Fruit fly (Drosophila melanogaster) S2 (cell line): Measurements from ENCODE around the gene Hex-A.

Experiments
- CG8478 ChIP-seq: fragments of >200 bp; optimal IDR thresholded peaks from 2 replicates; lab custom pipeline; 2018
- CTCF ChIP-seq, 2 experiments: fragments of >200 bp; optimal IDR thresholded peaks; 2 replicates each; lab custom pipeline; 2018

DNA sequence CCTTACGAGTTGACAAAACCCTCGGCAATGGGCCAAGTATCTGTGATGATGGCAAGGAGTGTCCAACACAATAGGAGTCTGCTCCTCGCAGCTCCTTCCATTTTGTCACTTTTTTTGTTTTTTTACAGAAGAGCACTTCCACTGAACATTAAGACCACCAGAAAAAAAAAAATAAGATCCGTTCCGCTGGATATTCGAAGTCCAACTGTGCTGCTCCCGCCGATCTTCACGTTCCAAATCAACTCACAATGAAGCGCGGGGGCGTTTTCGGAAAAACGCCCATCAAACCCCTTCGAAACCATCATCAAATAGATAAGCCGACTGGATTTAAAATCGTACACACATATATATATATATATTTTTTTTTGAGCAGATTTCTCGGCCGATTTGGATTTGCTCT lies 14.3 kb upstream of the Hex-A start, which contains the start of gene Cubn:
- TF ChIP-seq CG8478 (lab: Kevin White, UChicago) (no peak), CTCF (optimal IDR thresholded peaks at IDR 0.05; lab: Kevin White, UChicago) (no peak)
